Worm (Caenorhabditis elegans) whole organism, L4/young adult: ENCODE results near the gene C44H4.4.

ENCODE experiments used
- W03F9.2 ChIP-seq: fragments of 150-350 bp; optimal IDR thresholded peaks from 2 replicates; lab custom pipeline; 2014; ENCODE audit warnings: missing biosample characterization, missing genetic modification characterization
- dao-5 ChIP-seq: sonication (generic microtip); optimal IDR thresholded peaks from 2 replicates; lab custom pipeline; 2016; ENCODE audit warnings: missing genotype, missing genetic modification characterization, moderate library complexity, missing compliant biosample characterization
- him-1 ChIP-seq: sonication (generic microtip); optimal IDR thresholded peaks from 2 replicates; lab custom pipeline; 2016; ENCODE audit warnings: missing genotype, missing genetic modification reagents, missing genetic modification characterization, missing compliant biosample characterization

Gene C44H4.4

ce11 chrX:14589051-14589736 lies at the start of gene C44H4.4, which contains the start of gene tap-1:
Gene C44H4.4, minus strand, starts transcription at chrX:14589101.
Gene tap-1, plus strand, starts transcription at chrX:14589624.
- TF ChIP-seq him-1 (tag; lab: Kevin White, UChicago) (no peak), dao-5 (tag; lab: Kevin White, UChicago) (no peak), W03F9.2 (tag; lab: Kevin White, UChicago) (no peak)

DNA sequence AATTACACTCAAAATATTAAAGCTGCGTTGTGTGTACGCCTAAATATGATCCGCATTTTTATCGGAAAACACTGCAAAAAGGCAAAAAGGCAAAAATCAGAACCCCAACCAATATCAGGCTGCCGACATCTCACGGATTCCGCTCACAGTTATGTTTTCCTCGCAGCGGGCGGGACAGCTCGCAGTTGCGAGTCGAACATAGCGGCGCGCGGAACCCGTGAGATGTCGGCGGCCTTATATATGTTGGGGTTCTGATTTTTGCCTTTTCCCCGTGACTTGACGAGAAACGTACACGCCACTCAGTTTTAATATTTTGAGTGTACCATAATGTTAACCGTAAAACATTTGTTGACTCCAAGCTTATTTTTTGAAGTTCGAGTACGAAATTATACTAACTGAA lies 48.5 kb upstream of the C44H4.4 start:
- TF ChIP-seq him-1 (tag; lab: Kevin White, UChicago) (no peak), dao-5 (tag; lab: Kevin White, UChicago) (no peak), W03F9.2 (tag; lab: Kevin White, UChicago) (no peak)

- peak; percentile 83 for TF ChIP-seq him-1 (tag; lab: Kevin White, UChicago)
- no peak for TF ChIP-seq W03F9.2 (tag; lab: Kevin White, UChicago)
- TF ChIP-seq dao-5 (tag; lab: Kevin White, UChicago): no peak
These were observed 47.8 kb upstream of the C44H4.4 start for ce11 chrX:14636712-14637111.

DNA sequence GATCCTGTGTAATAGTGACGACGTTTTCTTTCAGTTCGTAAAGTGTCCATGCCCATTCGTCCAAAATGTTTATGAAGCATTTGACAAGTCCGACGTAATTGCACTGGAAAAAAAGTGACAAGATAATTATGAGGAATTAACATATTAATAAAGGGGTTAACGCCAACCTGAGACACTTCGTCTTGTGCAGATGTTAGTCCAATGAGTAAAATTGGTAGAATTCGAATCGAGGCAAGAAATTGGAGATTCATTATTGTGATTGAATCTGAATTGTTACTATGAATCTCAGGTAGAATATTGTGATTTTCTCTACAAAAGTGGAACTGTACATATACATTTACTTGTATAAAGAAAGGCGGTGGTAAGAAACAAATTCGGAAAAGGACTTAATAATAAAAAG lies 47.3 kb upstream of the C44H4.4 start, which contains the start of gene F54E4.3:
F54E4.3 (minus strand) TSS at position 265 of the 400 bp plus-strand sequence.
- TF ChIP-seq dao-5 (tag; lab: Kevin White, UChicago) (no peak), W03F9.2 (tag; lab: Kevin White, UChicago) (no peak), him-1 (tag; lab: Kevin White, UChicago) (no peak)

ce11 chrX:14633679-14634078 lies 44.8 kb upstream of the C44H4.4 start:
- peak; percentile 5 for TF ChIP-seq him-1 (tag; lab: Kevin White, UChicago)
- TF ChIP-seq W03F9.2 (tag; lab: Kevin White, UChicago): no peak

ce11 chrX:14628816-14629215 lies 39.9 kb upstream of the C44H4.4 start, which contains the start of gene F54E4.2:
Gene F54E4.2, minus strand, starts transcription at chrX:14628916.
- TF ChIP-seq dao-5 (tag; lab: Kevin White, UChicago) (no peak), him-1 (tag; lab: Kevin White, UChicago) (no peak), W03F9.2 (tag; lab: Kevin White, UChicago) (no peak)

ce11 chrX:14621207-14621606 lies 32.3 kb upstream of the C44H4.4 start:
- no peak for TF ChIP-seq him-1 (tag; lab: Kevin White, UChicago)
- no peak for TF ChIP-seq W03F9.2 (tag; lab: Kevin White, UChicago)
- no peak for TF ChIP-seq dao-5 (tag; lab: Kevin White, UChicago)

- no peak for TF ChIP-seq W03F9.2 (tag; lab: Kevin White, UChicago)
- TF ChIP-seq him-1 (tag; lab: Kevin White, UChicago): no peak
- no peak for TF ChIP-seq dao-5 (tag; lab: Kevin White, UChicago)
These were observed 22.2 kb upstream of the C44H4.4 start, which contains the start of gene rbc-1 for ce11 chrX:14611074-14611473. Gene rbc-1, plus strand, starts transcription at chrX:14611374.

- TF ChIP-seq him-1 (tag; lab: Kevin White, UChicago) (no peak), W03F9.2 (tag; lab: Kevin White, UChicago) (no peak), dao-5 (tag; lab: Kevin White, UChicago) (no peak)
These were observed 21.3 kb upstream of the C44H4.4 start for ce11 chrX:14610093-14610763.

DNA sequence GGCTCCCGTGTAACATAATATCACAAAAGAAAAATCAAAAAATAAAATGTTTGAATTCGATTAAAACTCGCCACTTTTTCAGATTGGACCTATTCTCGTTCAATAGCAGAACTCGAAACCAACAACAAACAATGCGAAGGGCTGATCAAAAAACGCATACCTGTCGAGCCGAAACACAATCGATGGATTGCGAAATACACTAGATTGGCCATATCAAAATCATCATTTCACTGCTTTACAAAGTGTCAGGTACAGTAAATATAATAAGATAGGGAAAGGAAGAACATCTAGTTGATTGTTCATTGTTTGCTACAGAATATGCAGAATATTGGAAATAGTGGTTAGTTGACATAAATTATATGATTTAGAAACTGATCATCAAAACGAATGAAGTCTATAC lies 18.9 kb upstream of the C44H4.4 start:
- TF ChIP-seq W03F9.2 (tag; lab: Kevin White, UChicago): no peak

- no peak for TF ChIP-seq W03F9.2 (tag; lab: Kevin White, UChicago)
- TF ChIP-seq dao-5 (tag; lab: Kevin White, UChicago): no peak
- peak; percentile 23 for TF ChIP-seq him-1 (tag; lab: Kevin White, UChicago)
These were observed 13.8 kb upstream of the C44H4.4 start, which contains the start of gene eor-2 for ce11 chrX:14602676-14603075. Gene eor-2, plus strand, starts transcription at chrX:14603017.

DNA sequence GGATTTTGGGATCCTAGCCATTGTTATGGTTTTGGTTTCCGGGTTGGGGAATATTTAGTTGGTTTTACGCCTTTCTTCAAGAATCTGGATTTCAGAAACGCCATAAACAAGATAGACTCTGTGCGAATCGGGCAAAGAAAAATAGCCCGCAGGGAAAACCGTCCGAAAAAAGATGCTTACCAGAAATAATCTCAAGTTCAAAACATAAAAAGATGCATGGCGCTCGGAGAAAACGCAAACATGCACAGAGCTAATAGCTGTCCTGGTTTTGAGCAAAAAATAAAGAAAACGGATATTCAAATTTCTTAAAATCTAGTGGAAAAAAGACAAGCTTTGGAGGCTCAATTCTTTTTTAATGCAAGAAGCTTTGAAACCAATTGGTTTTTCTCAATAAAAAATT lies 10.3 kb upstream of the C44H4.4 start, which contains the start of gene C44H4.6:
C44H4.6 (minus strand) TSS at position 101 of the 400 bp plus-strand sequence.
- TF ChIP-seq him-1 (tag; lab: Kevin White, UChicago) (no peak), W03F9.2 (tag; lab: Kevin White, UChicago) (no peak), dao-5 (tag; lab: Kevin White, UChicago) (no peak)

DNA sequence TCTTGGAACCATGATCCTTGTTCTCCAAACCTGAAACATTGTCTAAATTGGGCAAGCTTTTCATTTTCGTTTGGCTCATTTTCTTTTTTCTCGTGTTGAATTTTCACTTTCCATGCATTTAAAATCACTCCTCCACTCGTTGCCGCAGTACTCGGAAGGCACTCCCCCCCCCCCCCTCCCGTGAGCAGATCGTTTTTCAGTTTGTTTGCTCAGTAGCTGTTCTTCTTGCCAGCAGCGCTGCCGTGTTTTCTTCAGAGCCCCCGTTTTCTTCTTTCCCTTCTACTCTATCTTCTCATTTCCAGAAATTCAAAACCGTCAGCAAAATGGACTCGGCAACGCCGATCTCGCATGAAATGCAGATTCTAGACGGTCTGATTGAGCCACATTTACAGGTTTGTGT lies 5.9 kb upstream of the C44H4.4 start, which contains the start of gene C44H4.8:
C44H4.8 (plus strand) TSS at position 301 of the 400 bp plus-strand sequence.
- TF ChIP-seq dao-5 (tag; lab: Kevin White, UChicago) (no peak), him-1 (tag; lab: Kevin White, UChicago) (no peak), W03F9.2 (tag; lab: Kevin White, UChicago) (no peak)
